Worm (Caenorhabditis elegans) whole organism, L4 larva: ENCODE data around the gene C45H4.14.
A peak's percentile ranks its signal among the peaks of the same experiment; 100 is the strongest.

ENCODE experiments used
- F10B5.3 ChIP-seq: sonication (generic microtip); optimal IDR thresholded peaks from 2 replicates; lab custom pipeline; 2016; ENCODE audit warnings: mild to moderate bottlenecking, missing genetic modification characterization, missing compliant biosample characterization
- F44E2.7 ChIP-seq: fragments of 200-800 bp; sonication (Bioruptor generic); IDR thresholded peaks from 2 replicates; pipeline ENCODE4 v2.1.2; 2022; ENCODE audit warnings: missing genetic modification characterization, missing compliant biosample characterization
- T26A8.4 ChIP-seq: fragments of 200-800 bp; sonication (Bioruptor generic); IDR thresholded peaks from 2 replicates; pipeline ENCODE4 v1.3.6; 2022; ENCODE audit warnings: missing genetic modification characterization, missing compliant biosample characterization
- ZK546.5 ChIP-seq, 2 experiments: sonication (generic microtip); optimal IDR thresholded peaks; 2 replicates each; lab custom pipeline; 2017; ENCODE audit warnings: missing biosample characterization in 2 of 2, missing genetic modification characterization in 2 of 2
- ceh-20 ChIP-seq: fragments of 200-800 bp; sonication (Bioruptor generic); IDR thresholded peaks from 2 replicates; pipeline ENCODE4 v1.3.6; 2022; ENCODE audit warnings: missing genetic modification reagents, missing genetic modification characterization, missing compliant biosample characterization
- ceh-28 ChIP-seq: fragments of 150-350 bp; optimal IDR thresholded peaks from 2 replicates; lab custom pipeline; 2014; ENCODE audit warnings: missing biosample characterization, missing genetic modification reagents, missing genetic modification characterization
- ceh-62 ChIP-seq: sonication (generic microtip); optimal IDR thresholded peaks from 2 replicates; lab custom pipeline; 2017; ENCODE audit warnings: missing biosample characterization, missing genetic modification characterization
- cey-2 ChIP-seq: sonication (generic microtip); optimal IDR thresholded peaks from 3 replicates; lab custom pipeline; 2017; ENCODE audit warnings: missing genetic modification characterization, mild to moderate bottlenecking, missing compliant biosample characterization, antibody characterized with exemption, borderline replicate concordance; ENCODE audit not compliant: insufficient read depth
- ctbp-1 ChIP-seq: fragments of 200-800 bp; sonication (Bioruptor generic); IDR thresholded peaks from 2 replicates; pipeline ENCODE4 v1.3.6; 2022; ENCODE audit warnings: missing genetic modification reagents, missing genetic modification characterization, missing compliant biosample characterization
- daf-12 ChIP-seq: fragments of 150-350 bp; optimal IDR thresholded peaks from 2 replicates; lab custom pipeline; 2014; ENCODE audit warnings: missing biosample characterization, missing genetic modification reagents, missing genetic modification characterization
- daf-16 ChIP-seq, 3 experiments: sonication (generic microtip); optimal IDR thresholded peaks; 2 replicates each; lab custom pipeline; 2016 to 2017; ENCODE audit warnings: missing genetic modification characterization in 3 of 3, missing genetic modification reagents in 3 of 3, mild to moderate bottlenecking in 2 of 3, missing compliant biosample characterization in 2 of 3, missing biosample characterization in 1 of 3, moderate library complexity in 1 of 3
- daf-8 ChIP-seq: fragments of 200-800 bp; sonication (Bioruptor generic); IDR thresholded peaks from 2 replicates; pipeline ENCODE4 v1.3.6; 2022; ENCODE audit warnings: missing genetic modification characterization, missing compliant biosample characterization
- dmd-6 ChIP-seq: fragments of 200-800 bp; sonication (Bioruptor generic); IDR thresholded peaks from 2 replicates; pipeline ENCODE4 v1.3.6; 2022; ENCODE audit warnings: missing genetic modification reagents, missing genetic modification characterization, missing compliant biosample characterization
- dmd-9 ChIP-seq: fragments of 200-800 bp; sonication (Bioruptor generic); IDR thresholded peaks from 2 replicates; pipeline ENCODE4 v1.3.6; 2022; ENCODE audit warnings: missing genetic modification reagents, missing genetic modification characterization, missing compliant biosample characterization
- dpl-1 ChIP-seq: fragments of 150-350 bp; optimal IDR thresholded peaks from 2 replicates; lab custom pipeline; 2014; ENCODE audit warnings: missing biosample characterization, missing genetic modification reagents, missing genetic modification characterization
- duxl-1 ChIP-seq: sonication (generic microtip); optimal IDR thresholded peaks from 2 replicates; lab custom pipeline; 2016; ENCODE audit warnings: mild to moderate bottlenecking, missing genetic modification characterization, moderate library complexity, missing compliant biosample characterization; ENCODE audit not compliant: poor library complexity
- dve-1 ChIP-seq: sonication (generic microtip); optimal IDR thresholded peaks from 2 replicates; lab custom pipeline; 2017; ENCODE audit warnings: antibody characterized with exemption, mild to moderate bottlenecking, missing genetic modification characterization, missing compliant biosample characterization; ENCODE audit not compliant: insufficient read depth
- fkh-10 ChIP-seq: fragments of 150-350 bp; optimal IDR thresholded peaks from 2 replicates; lab custom pipeline; 2014; ENCODE audit warnings: missing biosample characterization, missing genetic modification reagents, missing genetic modification characterization
- hif-1 ChIP-seq, 2 experiments: sonication (generic microtip); optimal IDR thresholded peaks; 2 replicates each; lab custom pipeline; 2016 to 2017; ENCODE audit warnings: missing compliant biosample characterization in 2 of 2, missing genetic modification characterization in 2 of 2, missing genetic modification reagents in 2 of 2, missing genotype in 2 of 2, mild to moderate bottlenecking in 1 of 2
- hlh-11 ChIP-seq: fragments of 200-800 bp; sonication (Bioruptor generic); optimal IDR thresholded peaks from 2 replicates; lab custom pipeline; 2018; ENCODE audit warnings: mild to moderate bottlenecking, missing genetic modification characterization, missing compliant biosample characterization
- lin-1 ChIP-seq: fragments of 200-800 bp; sonication (Bioruptor generic); IDR thresholded peaks from 2 replicates; pipeline ENCODE4 v1.3.6; 2022; ENCODE audit warnings: missing genetic modification reagents, missing genetic modification characterization, missing compliant biosample characterization
- lin-38 ChIP-seq: fragments of 200-800 bp; sonication (Bioruptor generic); IDR thresholded peaks from 2 replicates; pipeline ENCODE4 v1.3.6; 2022; ENCODE audit warnings: missing genetic modification reagents, missing genetic modification characterization, missing compliant biosample characterization
- lsy-2 ChIP-seq, 2 experiments: fragments of 150-350 bp in 1 of 2; sonication (generic microtip) in 1 of 2; optimal IDR thresholded peaks; 2 replicates each; lab custom pipeline; 2014 to 2017; ENCODE audit warnings: missing biosample characterization in 2 of 2, missing genetic modification characterization in 2 of 2
- madf-5 ChIP-seq, 2 experiments: fragments of 200-800 bp; sonication (Bioruptor generic); IDR thresholded peaks; 2 replicates each; pipeline ENCODE4 v1.3.6; 2022; ENCODE audit warnings: missing compliant biosample characterization in 2 of 2, missing genetic modification characterization in 2 of 2
- mes-2 ChIP-seq: sonication (generic microtip); optimal IDR thresholded peaks from 2 replicates; lab custom pipeline; 2016; ENCODE audit warnings: missing genotype, mild to moderate bottlenecking, missing genetic modification characterization, missing compliant biosample characterization; ENCODE audit not compliant: poor library complexity, severe bottlenecking
- nhr-102 ChIP-seq: sonication (generic microtip); optimal IDR thresholded peaks from 2 replicates; lab custom pipeline; 2016; ENCODE audit warnings: mild to moderate bottlenecking, missing genetic modification characterization, moderate library complexity, missing compliant biosample characterization
- nhr-11 ChIP-seq: fragments of 150-350 bp; optimal IDR thresholded peaks from 2 replicates; lab custom pipeline; 2014; ENCODE audit warnings: missing biosample characterization, missing genetic modification characterization
- nhr-28 ChIP-seq: fragments of 150-350 bp; optimal IDR thresholded peaks from 2 replicates; lab custom pipeline; 2014; ENCODE audit warnings: missing biosample characterization, missing genetic modification characterization
- nhr-76 ChIP-seq: fragments of 150-350 bp; optimal IDR thresholded peaks from 2 replicates; lab custom pipeline; 2014; ENCODE audit warnings: missing biosample characterization, missing genetic modification characterization
- nhr-77 ChIP-seq: fragments of 150-350 bp; optimal IDR thresholded peaks from 2 replicates; lab custom pipeline; 2014; ENCODE audit warnings: missing biosample characterization, missing genetic modification characterization
- php-3 ChIP-seq: fragments of 200-800 bp; sonication (Bioruptor generic); IDR thresholded peaks from 2 replicates; pipeline ENCODE4 v1.3.6; 2022; ENCODE audit warnings: missing genetic modification reagents, missing genetic modification characterization, missing compliant biosample characterization
- pqm-1 ChIP-seq: sonication (generic microtip); optimal IDR thresholded peaks from 2 replicates; lab custom pipeline; 2017; ENCODE audit warnings: missing biosample characterization, missing genetic modification characterization
- rbr-2 ChIP-seq: sonication (generic microtip); optimal IDR thresholded peaks from 2 replicates; lab custom pipeline; 2016; ENCODE audit warnings: missing genotype, missing genetic modification characterization, missing compliant biosample characterization
- sdz-12 ChIP-seq: fragments of 200-800 bp; sonication (Bioruptor generic); optimal IDR thresholded peaks from 2 replicates; lab custom pipeline; 2018; ENCODE audit warnings: mild to moderate bottlenecking, missing genetic modification characterization, missing compliant biosample characterization
- skn-1 ChIP-seq: fragments of 150-350 bp; optimal IDR thresholded peaks from 2 replicates; lab custom pipeline; 2014; ENCODE audit warnings: missing biosample characterization, missing genetic modification characterization
- tra-1 ChIP-seq: fragments of 200-800 bp; sonication (Bioruptor generic); IDR thresholded peaks from 2 replicates; pipeline ENCODE4 v1.3.6; 2022; ENCODE audit warnings: missing genetic modification reagents, missing genetic modification characterization, missing compliant biosample characterization
- unc-130 ChIP-seq: sonication (generic microtip); optimal IDR thresholded peaks from 2 replicates; lab custom pipeline; 2016; ENCODE audit warnings: missing genetic modification reagents, missing genetic modification characterization, missing compliant biosample characterization
- unc-39 ChIP-seq: sonication (generic microtip); optimal IDR thresholded peaks from 2 replicates; lab custom pipeline; 2017; ENCODE audit warnings: missing biosample characterization, missing genetic modification characterization
- unc-62 ChIP-seq, 3 experiments: fragments of 150-350 bp in 1 of 3; sonication (generic microtip); optimal IDR thresholded peaks in 2 of 3; peaks in 1 of 3; 1 replicate in 1 of 3; 2 replicates in 2 of 3; lab custom pipeline; 2014 to 2017; ENCODE audit warnings: missing biosample characterization in 3 of 3, missing genetic modification characterization in 3 of 3, missing genetic modification reagents in 3 of 3, missing genotype in 1 of 3
- vab-7 ChIP-seq: fragments of 200-800 bp; sonication (Bioruptor generic); IDR thresholded peaks from 2 replicates; pipeline ENCODE4 v1.3.6; 2022; ENCODE audit warnings: missing genetic modification reagents, missing genetic modification characterization, missing compliant biosample characterization
- zfp-2 ChIP-seq: sonication (generic microtip); optimal IDR thresholded peaks from 2 replicates; lab custom pipeline; 2016; ENCODE audit warnings: mild to moderate bottlenecking, missing genetic modification characterization, missing compliant biosample characterization
- zfp-3 ChIP-seq: fragments of 200-800 bp; sonication (Bioruptor generic); conservative IDR thresholded peaks from 2 replicates; pipeline ENCODE4 v1.3.6; 2022; ENCODE audit warnings: missing genetic modification reagents, missing genetic modification characterization, missing compliant biosample characterization

The C45H4.14 gene

DNA sequence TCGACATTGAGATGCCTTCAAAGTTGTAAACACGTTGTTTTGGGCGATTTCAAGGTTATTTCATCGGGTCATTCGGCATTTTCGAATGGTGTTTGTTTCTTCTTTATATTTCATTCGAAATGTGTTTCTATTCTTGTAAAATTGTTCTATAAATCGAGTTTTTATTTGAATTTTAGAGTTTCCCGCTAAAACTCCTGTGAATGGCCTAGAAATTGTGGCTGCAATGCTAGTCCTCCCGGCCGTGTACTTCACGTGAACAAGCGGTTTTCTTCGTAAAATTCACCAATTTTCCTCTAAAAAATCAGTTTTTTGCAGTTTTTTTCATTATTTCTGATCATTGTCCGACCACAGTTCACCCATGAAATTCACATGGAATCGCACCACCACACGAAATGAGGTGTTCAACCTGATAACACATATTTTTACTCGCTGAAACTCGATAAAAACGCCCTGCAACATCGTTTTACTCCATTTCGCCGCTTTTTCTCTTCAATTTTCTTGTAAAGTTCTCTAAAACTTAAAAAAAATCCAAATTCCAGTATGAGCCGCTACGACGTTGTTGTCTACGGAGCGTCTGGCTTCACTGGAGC is 32.1 kb downstream of the C45H4.14 start, which contains the start of gene ldp-1 (continued):
- TF ChIP-seq unc-62 (GFP tag; optimal IDR thresholded peaks at IDR 0.05 in 1 of 2; lab: Kevin White, UChicago), result peak in 1 of 2 experiments; percentile 88
- no peak for TF ChIP-seq unc-62 (tag; optimal IDR thresholded peaks at IDR 0.05; lab: Kevin White, UChicago)
- TF ChIP-seq daf-12 (tag; lab: Kevin White, UChicago), result no peak
- peak; percentile 31 for TF ChIP-seq unc-130 (GFP tag; lab: Kevin White, UChicago)
- TF ChIP-seq hif-1 (tag; optimal IDR thresholded peaks at IDR 0.05; lab: Kevin White, UChicago), result peak in 1 of 2 experiments; percentile 78
- TF ChIP-seq dmd-9 (GFP tag; lab: Robert Waterston, UW), result peak; percentile 78
- TF ChIP-seq vab-7, result no peak
- TF ChIP-seq sdz-12 (GFP tag; lab: Kevin White, UChicago), result no peak
- peak; percentile 64 for TF ChIP-seq lin-38 (GFP tag; lab: Robert Waterston, UW)
- TF ChIP-seq T26A8.4, result peak; percentile 56; the same call in 1 of the 2 replicates
- no peak for TF ChIP-seq ceh-28 (tag; lab: Kevin White, UChicago)
- TF ChIP-seq lsy-2 (tag; optimal IDR thresholded peaks at IDR 0.05; lab: Kevin White, UChicago), result peak in 1 of 2 experiments; percentile 73
- TF ChIP-seq zfp-3 (GFP tag; lab: Robert Waterston, UW), result 0 out of 2 replicates have a peak, but pooled peaks have one; percentile 25
- TF ChIP-seq dve-1 (tag; lab: Kevin White, UChicago), result peak; percentile 20
- TF ChIP-seq mes-2 (tag; lab: Kevin White, UChicago), result peak; percentile 97
- TF ChIP-seq nhr-11 (tag; lab: Kevin White, UChicago), result no peak
- TF ChIP-seq duxl-1, result peak; percentile 58
- TF ChIP-seq rbr-2 (tag; lab: Kevin White, UChicago), result peak; percentile 13

- TF ChIP-seq ceh-28 (tag; lab: Kevin White, UChicago) (peak; percentile 13), daf-16 (GFP tag; optimal IDR thresholded peaks at IDR 0.05; lab: Kevin White, UChicago) (no peak), daf-16 (tag; optimal IDR thresholded peaks at IDR 0.05; lab: Kevin White, UChicago) (peak; percentile 82), cey-2 (no peak), dmd-6 (GFP tag; lab: Robert Waterston, UW) (peak; percentile 19; the same call in 1 of the 2 replicates), T26A8.4 (no peak), lin-1 (0 out of 2 replicates have a peak, but pooled peaks have one; percentile 13), nhr-28 (tag; lab: Kevin White, UChicago) (peak; percentile 7), dpl-1 (GFP tag; lab: Kevin White, UChicago) (no peak), madf-5 (GFP tag; IDR thresholded peaks at IDR 0.05; lab: Robert Waterston, UW) (no peak), zfp-2 (tag; lab: Kevin White, UChicago) (no peak)
- TF ChIP-seq, all 104 proteins: peak for 5
Measured at ce11 chrV:2126554-2126953, 32.7 kb downstream of the C45H4.14 start.

- TF ChIP-seq F10B5.3 (tag; lab: Kevin White, UChicago) (no peak), vab-7 (no peak), fkh-10 (GFP tag; lab: Kevin White, UChicago) (no peak), daf-16 (GFP tag; optimal IDR thresholded peaks at IDR 0.05; lab: Kevin White, UChicago) (no peak), daf-16 (tag; optimal IDR thresholded peaks at IDR 0.05; lab: Kevin White, UChicago) (peak; percentile 10), dve-1 (tag; lab: Kevin White, UChicago) (peak; percentile 51), dmd-6 (GFP tag; lab: Robert Waterston, UW) (peak; percentile 86), ctbp-1 (GFP tag; lab: Robert Waterston, UW) (no peak), daf-8 (GFP tag; lab: Robert Waterston, UW) (no peak), tra-1 (peak; percentile 78), nhr-28 (tag; lab: Kevin White, UChicago) (peak; percentile 1), T26A8.4 (no peak), ceh-20 (GFP tag; lab: Robert Waterston, UW) (peak; percentile 83), unc-39 (tag; lab: Kevin White, UChicago) (no peak), php-3 (GFP tag; lab: Robert Waterston, UW) (peak; percentile 94), ZK546.5 (tag; optimal IDR thresholded peaks at IDR 0.05; lab: Kevin White, UChicago) (no peak), skn-1 (tag; lab: Kevin White, UChicago) (no peak), hlh-11 (tag; lab: Kevin White, UChicago) (peak; percentile 39), unc-62 (GFP tag; optimal IDR thresholded peaks at IDR 0.05 in 1 of 2; lab: Kevin White, UChicago) (no peak), unc-62 (tag; optimal IDR thresholded peaks at IDR 0.05; lab: Kevin White, UChicago) (no peak), nhr-77 (no peak), nhr-102 (no peak), ceh-62 (tag; lab: Kevin White, UChicago) (no peak), F44E2.7 (GFP tag; lab: Robert Waterston, UW) (no peak), pqm-1 (tag; lab: Kevin White, UChicago) (peak; percentile 72), unc-130 (GFP tag; lab: Kevin White, UChicago) (no peak), nhr-76 (tag; lab: Kevin White, UChicago) (no peak)
Measured at ce11 chrV:2123164-2123563, 36.1 kb downstream of the C45H4.14 start.
